Worm (Caenorhabditis elegans): Measurements from ENCODE around the gene srbc-54.
"Not testable (repeated sequence)": the region's sequence is repeated elsewhere in the genome, so short reads cannot be mapped to it uniquely, and the experiment has no call there.

DNA sequence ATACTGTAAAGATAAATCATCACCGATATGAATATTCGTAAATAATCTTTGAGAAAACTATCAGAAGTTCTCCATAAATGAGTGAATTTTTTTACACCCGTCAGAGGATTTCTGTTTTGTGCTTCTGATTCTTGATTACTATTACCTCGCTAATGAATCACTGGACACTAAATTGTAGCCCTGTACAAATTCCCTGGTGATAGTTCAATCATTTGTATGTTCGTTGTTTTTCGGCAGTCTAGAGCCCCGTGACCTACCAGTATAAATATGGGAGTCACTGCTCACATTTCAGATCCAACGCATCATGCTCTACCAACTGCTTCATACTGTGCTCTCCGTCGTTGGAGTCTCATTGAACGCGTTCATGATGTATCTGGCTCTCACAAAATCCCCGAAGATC lies 30.4 kb downstream of the srbc-54 start, which contains the start of gene srd-27:
- not testable (repeated sequence) for TF ChIP-seq ama-1 (optimal IDR thresholded peaks at IDR 0.05); scrt-1 (GFP tag; IDR thresholded peaks at IDR 0.05)

Measured in whole organism, early embryonic.